Fruit fly (Drosophila melanogaster): ENCODE results near the gene Sec10.

- TF ChIP-seq cnc (optimal IDR thresholded peaks at IDR 0.05), result no peak
- no peak for TF ChIP-seq CG33017 (tag; optimal IDR thresholded peaks at IDR 0.05)
- TF ChIP-seq Crg-1 (GFP tag; optimal IDR thresholded peaks at IDR 0.05), result no peak
- no peak for TF ChIP-seq pad (GFP tag; optimal IDR thresholded peaks at IDR 0.05)
- peak; percentile 76 for TF ChIP-seq kay (GFP tag; ENCODE audit: borderline replicate concordance)
- TF ChIP-seq cic (GFP tag; optimal IDR thresholded peaks at IDR 0.05), result no peak
- no peak for TF ChIP-seq CG12768 (GFP tag; optimal IDR thresholded peaks at IDR 0.05)
- no peak for TF ChIP-seq Clk (GFP tag; optimal IDR thresholded peaks at IDR 0.05)
- TF ChIP-seq Mnt (GFP tag; optimal IDR thresholded peaks at IDR 0.05), result no peak
- TF ChIP-seq CG11617 (GFP tag; optimal IDR thresholded peaks at IDR 0.05), result no peak
- no peak for TF ChIP-seq bab1 (GFP tag; optimal IDR thresholded peaks at IDR 0.05)
- TF ChIP-seq CG7101 (tag; optimal IDR thresholded peaks at IDR 0.05), result no peak
- TF ChIP-seq Hr96 (GFP tag; optimal IDR thresholded peaks at IDR 0.05), result no peak
- no peak for TF ChIP-seq toe (GFP tag; optimal IDR thresholded peaks at IDR 0.05)
These were observed 32.2 kb upstream of the Sec10 start for dm6 chr3R:24102387-24102786.
